Worm (Caenorhabditis elegans) whole organism, young adult: ENCODE measurements around the gene pir-1.

Source experiments
- ceh-79 ChIP-seq: sonication (generic microtip); optimal IDR thresholded peaks from 2 replicates; lab custom pipeline; 2017; ENCODE audit warnings: mild to moderate bottlenecking, missing genetic modification characterization, missing compliant biosample characterization
- dpl-1 ChIP-seq: fragments of 150-350 bp; optimal IDR thresholded peaks from 2 replicates; lab custom pipeline; 2014; ENCODE audit warnings: missing biosample characterization, missing genetic modification reagents, missing genetic modification characterization
- egl-18 ChIP-seq: fragments of 200-800 bp; sonication (Bioruptor generic); IDR thresholded peaks from 2 replicates; pipeline ENCODE4 v1.3.6; 2022; ENCODE audit warnings: missing genetic modification reagents, missing genetic modification characterization, missing compliant biosample characterization
- let-607 ChIP-seq, 2 experiments: fragments of 200-800 bp in 1 of 2; sonication (Bioruptor generic) in 1 of 2; sonication (generic microtip) in 1 of 2; optimal IDR thresholded peaks; 2 replicates each; lab custom pipeline; 2016 to 2018; ENCODE audit warnings: mild to moderate bottlenecking in 2 of 2, missing compliant biosample characterization in 2 of 2, missing genetic modification characterization in 2 of 2, moderate library complexity in 2 of 2, missing genotype in 1 of 2
- lir-1 ChIP-seq: fragments of 200-800 bp; sonication (Bioruptor generic); conservative IDR thresholded peaks from 2 replicates; pipeline ENCODE4 v1.3.6; 2022; ENCODE audit warnings: missing genetic modification reagents, missing genetic modification characterization, missing compliant biosample characterization
- madf-8 ChIP-seq: fragments of 200-800 bp; sonication (Bioruptor generic); conservative IDR thresholded peaks from 2 replicates; pipeline ENCODE4 v1.3.6; 2022; ENCODE audit warnings: missing genetic modification reagents, missing genetic modification characterization, missing compliant biosample characterization
- nhr-90 ChIP-seq: sonication (generic microtip); optimal IDR thresholded peaks from 2 replicates; lab custom pipeline; 2016; ENCODE audit warnings: missing genotype, mild to moderate bottlenecking, missing genetic modification characterization, missing compliant biosample characterization
- rec-8 ChIP-seq, 2 experiments: sonication (generic microtip); optimal IDR thresholded peaks; 2 replicates each; lab custom pipeline; 2016; ENCODE audit warnings: mild to moderate bottlenecking in 2 of 2, missing genetic modification characterization in 2 of 2, missing genetic modification reagents in 2 of 2, missing genotype in 2 of 2, missing biosample characterization in 1 of 2, missing compliant biosample characterization in 1 of 2, moderate library complexity in 1 of 2
- sdz-38 ChIP-seq: sonication (generic microtip); optimal IDR thresholded peaks from 2 replicates; lab custom pipeline; 2016; ENCODE audit warnings: missing genotype, missing genetic modification characterization, missing compliant biosample characterization
- tbp1 ChIP-seq: fragments of 200-800 bp; sonication (Bioruptor generic); optimal IDR thresholded peaks from 2 replicates; lab custom pipeline; 2018; ENCODE audit warnings: mild to moderate bottlenecking, missing genetic modification characterization, missing compliant biosample characterization
- ztf-22 ChIP-seq: fragments of 200-800 bp; sonication (Bioruptor generic); optimal IDR thresholded peaks from 2 replicates; lab custom pipeline; 2018; ENCODE audit warnings: mild to moderate bottlenecking, missing genetic modification characterization, moderate library complexity, missing compliant biosample characterization
- ztf-28 ChIP-seq: fragments of 200-800 bp; sonication (Bioruptor generic); IDR thresholded peaks from 2 replicates; pipeline ENCODE4 v1.3.6; 2022; ENCODE audit warnings: missing genetic modification reagents, missing genetic modification characterization, missing compliant biosample characterization

- TF ChIP-seq tbp1 (GFP tag; lab: Kevin White, UChicago) (no peak), ceh-79 (tag; lab: Kevin White, UChicago) (no peak), madf-8 (no peak), nhr-90 (no peak), ztf-22 (GFP tag; lab: Kevin White, UChicago) (no peak), ztf-28 (GFP tag; lab: Robert Waterston, UW) (no peak), dpl-1 (no peak), lir-1 (GFP tag; lab: Robert Waterston, UW) (no peak), sdz-38 (no peak), let-607 (tag; optimal IDR thresholded peaks at IDR 0.05; lab: Kevin White, UChicago) (no peak), rec-8 (tag; optimal IDR thresholded peaks at IDR 0.05; lab: Kevin White, UChicago) (no peak), egl-18 (no peak)
These were observed 577 bp upstream of the pir-1 start for ce11 chrII:9176523-9176922.
